Worm (Caenorhabditis elegans) whole organism, L4 larva: ENCODE data around the gene T26E4.9.

Experiments
- F44E2.7 ChIP-seq: fragments of 200-800 bp; sonication (Bioruptor generic); IDR thresholded peaks from 2 replicates; pipeline ENCODE4 v2.1.2; 2022; ENCODE audit warnings: missing genetic modification characterization, missing compliant biosample characterization
- F49E8.2 ChIP-seq: sonication (generic microtip); optimal IDR thresholded peaks from 2 replicates; lab custom pipeline; 2016; ENCODE audit warnings: missing compliant biosample characterization, mild to moderate bottlenecking, missing genetic modification characterization, borderline replicate concordance
- Y105C5A.15 ChIP-seq: fragments of 200-800 bp; sonication (Bioruptor generic); IDR thresholded peaks from 2 replicates; pipeline ENCODE4 v1.3.6; 2022; ENCODE audit warnings: missing genetic modification characterization, missing compliant biosample characterization
- Y48G9A.11 ChIP-seq: fragments of 200-800 bp; sonication (Bioruptor generic); IDR thresholded peaks from 2 replicates; pipeline ENCODE4 v1.3.6; 2022; ENCODE audit warnings: missing genetic modification reagents, missing genetic modification characterization, missing compliant biosample characterization
- ZK546.5 ChIP-seq, 2 experiments: sonication (generic microtip); optimal IDR thresholded peaks; 2 replicates each; lab custom pipeline; 2017; ENCODE audit warnings: missing biosample characterization in 2 of 2, missing genetic modification characterization in 2 of 2
- aha-1 ChIP-seq: fragments of 150-350 bp; peaks from one replicate; lab custom pipeline; 2014; ENCODE audit warnings: missing biosample characterization, missing genetic modification characterization
- ceh-20 ChIP-seq: fragments of 200-800 bp; sonication (Bioruptor generic); IDR thresholded peaks from 2 replicates; pipeline ENCODE4 v1.3.6; 2022; ENCODE audit warnings: missing genetic modification reagents, missing genetic modification characterization, missing compliant biosample characterization
- egl-27 ChIP-seq: sonication (generic microtip); optimal IDR thresholded peaks from 3 replicates; lab custom pipeline; 2017; ENCODE audit warnings: missing biosample characterization, missing genetic modification reagents, missing genetic modification characterization
- gei-8 ChIP-seq: fragments of 200-800 bp; sonication (Bioruptor generic); optimal IDR thresholded peaks from 2 replicates; lab custom pipeline; 2018; ENCODE audit warnings: mild to moderate bottlenecking, missing genetic modification characterization, missing compliant biosample characterization
- hlh-30 ChIP-seq: sonication (generic microtip); optimal IDR thresholded peaks from 2 replicates; lab custom pipeline; 2017; ENCODE audit warnings: antibody characterized with exemption, mild to moderate bottlenecking, missing genetic modification characterization, missing compliant biosample characterization; ENCODE audit not compliant: insufficient read depth
- jun-1 ChIP-seq: fragments of 150-350 bp; optimal IDR thresholded peaks from 2 replicates; lab custom pipeline; 2014; ENCODE audit warnings: missing biosample characterization, missing genetic modification reagents, missing genetic modification characterization
- lim-7 ChIP-seq: fragments of 200-800 bp; sonication (Bioruptor generic); IDR thresholded peaks from 2 replicates; pipeline ENCODE4 v1.3.6; 2022; ENCODE audit warnings: missing genetic modification characterization, missing compliant biosample characterization
- lin-15B ChIP-seq: fragments of 150-350 bp; sonication (generic microtip); optimal IDR thresholded peaks from 3 replicates; lab custom pipeline; 2014; ENCODE audit warnings: missing biosample characterization, missing genetic modification characterization
- lin-38 ChIP-seq: fragments of 200-800 bp; sonication (Bioruptor generic); IDR thresholded peaks from 2 replicates; pipeline ENCODE4 v1.3.6; 2022; ENCODE audit warnings: missing genetic modification reagents, missing genetic modification characterization, missing compliant biosample characterization
- lin-39 ChIP-seq: fragments of 150-350 bp; optimal IDR thresholded peaks from 2 replicates; lab custom pipeline; 2014; ENCODE audit warnings: missing biosample characterization, missing genetic modification reagents, missing genetic modification characterization
- madf-5 ChIP-seq, 2 experiments: fragments of 200-800 bp; sonication (Bioruptor generic); IDR thresholded peaks; 2 replicates each; pipeline ENCODE4 v1.3.6; 2022; ENCODE audit warnings: missing compliant biosample characterization in 2 of 2, missing genetic modification characterization in 2 of 2
- mdl-1 ChIP-seq, 2 experiments: fragments of 150-350 bp in 1 of 2; sonication (generic microtip) in 1 of 2; optimal IDR thresholded peaks; 2 replicates each; lab custom pipeline; 2014 to 2017; ENCODE audit warnings: missing biosample characterization in 2 of 2, missing genetic modification characterization in 2 of 2
- nhr-11 ChIP-seq: fragments of 150-350 bp; optimal IDR thresholded peaks from 2 replicates; lab custom pipeline; 2014; ENCODE audit warnings: missing biosample characterization, missing genetic modification characterization
- nhr-6 ChIP-seq: fragments of 150-350 bp; optimal IDR thresholded peaks from 2 replicates; lab custom pipeline; 2014; ENCODE audit warnings: missing biosample characterization, missing genetic modification characterization
- nhr-76 ChIP-seq: fragments of 150-350 bp; optimal IDR thresholded peaks from 2 replicates; lab custom pipeline; 2014; ENCODE audit warnings: missing biosample characterization, missing genetic modification characterization
- nhr-77 ChIP-seq: fragments of 150-350 bp; optimal IDR thresholded peaks from 2 replicates; lab custom pipeline; 2014; ENCODE audit warnings: missing biosample characterization, missing genetic modification characterization
- pha-4 ChIP-seq, 2 experiments: fragments of 150-350 bp in 1 of 2; fragments of 200-800 bp in 1 of 2; sonication (Bioruptor generic) in 1 of 2; IDR thresholded peaks in 1 of 2; optimal IDR thresholded peaks in 1 of 2; 2 replicates each; pipeline versions ENCODE4 v1.3.6 to Lab custom; 2014 to 2022; ENCODE audit warnings: missing genetic modification characterization in 2 of 2, missing genetic modification reagents in 2 of 2, missing biosample characterization in 1 of 2, missing compliant biosample characterization in 1 of 2
- rbr-2 ChIP-seq: sonication (generic microtip); optimal IDR thresholded peaks from 2 replicates; lab custom pipeline; 2016; ENCODE audit warnings: missing genotype, missing genetic modification characterization, missing compliant biosample characterization
- saeg-2 ChIP-seq: fragments of 200-800 bp; sonication (Bioruptor generic); IDR thresholded peaks from 2 replicates; pipeline ENCODE4 v1.3.6; 2022; ENCODE audit warnings: missing genetic modification reagents, missing genetic modification characterization, missing compliant biosample characterization
- skn-1 ChIP-seq: fragments of 150-350 bp; optimal IDR thresholded peaks from 2 replicates; lab custom pipeline; 2014; ENCODE audit warnings: missing biosample characterization, missing genetic modification characterization
- snpc-4 ChIP-seq: fragments of 150-350 bp; optimal IDR thresholded peaks from 2 replicates; lab custom pipeline; 2014; ENCODE audit warnings: missing biosample characterization, missing genetic modification characterization
- spr-1 ChIP-seq: sonication (generic microtip); optimal IDR thresholded peaks from 2 replicates; lab custom pipeline; 2016; ENCODE audit warnings: mild to moderate bottlenecking, missing genetic modification characterization, missing compliant biosample characterization
- spr-3 ChIP-seq: fragments of 200-800 bp; sonication (Bioruptor generic); optimal IDR thresholded peaks from 2 replicates; lab custom pipeline; 2018; ENCODE audit warnings: mild to moderate bottlenecking, missing genetic modification characterization, missing compliant biosample characterization
- unc-130 ChIP-seq: sonication (generic microtip); optimal IDR thresholded peaks from 2 replicates; lab custom pipeline; 2016; ENCODE audit warnings: missing genetic modification reagents, missing genetic modification characterization, missing compliant biosample characterization
- unc-62 ChIP-seq, 3 experiments: fragments of 150-350 bp in 1 of 3; sonication (generic microtip); optimal IDR thresholded peaks in 2 of 3; peaks in 1 of 3; 1 replicate in 1 of 3; 2 replicates in 2 of 3; lab custom pipeline; 2014 to 2017; ENCODE audit warnings: missing biosample characterization in 3 of 3, missing genetic modification characterization in 3 of 3, missing genetic modification reagents in 3 of 3, missing genotype in 1 of 3
- vab-7 ChIP-seq: fragments of 200-800 bp; sonication (Bioruptor generic); IDR thresholded peaks from 2 replicates; pipeline ENCODE4 v1.3.6; 2022; ENCODE audit warnings: missing genetic modification reagents, missing genetic modification characterization, missing compliant biosample characterization
- zag-1 ChIP-seq: fragments of 150-350 bp; optimal IDR thresholded peaks from 2 replicates; lab custom pipeline; 2014; ENCODE audit warnings: missing biosample characterization, missing genetic modification characterization
- zfp-2 ChIP-seq: sonication (generic microtip); optimal IDR thresholded peaks from 2 replicates; lab custom pipeline; 2016; ENCODE audit warnings: mild to moderate bottlenecking, missing genetic modification characterization, missing compliant biosample characterization
- zfp-3 ChIP-seq: fragments of 200-800 bp; sonication (Bioruptor generic); conservative IDR thresholded peaks from 2 replicates; pipeline ENCODE4 v1.3.6; 2022; ENCODE audit warnings: missing genetic modification reagents, missing genetic modification characterization, missing compliant biosample characterization

The T26E4.9 gene

DNA sequence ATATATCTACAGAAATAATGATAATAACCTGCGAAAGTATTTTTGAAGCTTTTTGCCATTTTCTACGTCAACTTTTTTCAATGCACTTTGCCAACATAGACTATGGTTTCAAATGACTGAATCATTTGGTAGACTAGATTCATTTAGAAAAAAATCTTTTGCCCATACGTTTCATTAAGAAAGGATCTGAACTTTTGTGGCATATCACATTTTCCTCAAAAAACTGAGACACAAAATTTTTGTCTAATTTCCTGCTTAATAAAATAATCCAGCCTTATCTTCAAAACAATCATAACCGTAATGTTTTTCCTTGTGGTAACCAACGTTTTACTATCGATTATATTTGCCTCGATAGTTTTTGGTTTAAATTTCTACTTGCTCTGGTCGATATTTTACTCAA is 23.6 kb upstream of the T26E4.9 start, which contains the start of gene srbc-51:
Gene srbc-51 (plus strand): TSS at position 301 of the 400 bp plus-strand sequence.
- TF ChIP-seq hlh-30 (tag; lab: Kevin White, UChicago) (no peak), ceh-20 (GFP tag; lab: Robert Waterston, UW) (no peak), aha-1 (tag; lab: Kevin White, UChicago) (peak; percentile 59), pha-4 (GFP tag; IDR thresholded peaks at IDR 0.05; lab: Robert Waterston, UW) (no peak), pha-4 (tag; optimal IDR thresholded peaks at IDR 0.05; lab: Kevin White, UChicago) (no peak), skn-1 (tag; lab: Kevin White, UChicago) (no peak), egl-27 (no peak), gei-8 (GFP tag; lab: Kevin White, UChicago) (no peak)

DNA sequence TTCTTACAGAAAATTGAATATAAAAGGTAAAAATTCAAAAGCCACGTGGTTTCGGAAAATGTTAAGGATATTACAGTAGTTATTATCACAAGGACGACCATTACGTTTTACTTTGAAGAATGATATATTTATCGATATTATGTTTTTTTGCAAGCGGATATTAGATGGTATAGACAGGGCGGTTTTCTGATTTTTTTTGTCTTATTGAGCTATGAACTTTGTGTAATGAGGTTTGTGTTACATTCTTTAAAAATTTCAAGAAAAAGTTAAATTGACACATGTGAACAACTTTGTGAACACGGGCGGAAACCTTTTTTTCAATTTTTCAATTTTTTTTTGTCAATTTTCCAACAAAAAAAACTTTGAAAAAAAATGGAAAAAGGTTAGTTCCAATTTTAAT is 22.3 kb upstream of the T26E4.9 start, which contains the start of gene srbc-50:
Gene srbc-50 (minus strand): TSS at position 101 of the 400 bp plus-strand sequence.
- TF ChIP-seq nhr-6 (tag; lab: Kevin White, UChicago) (no peak), zag-1 (tag; lab: Kevin White, UChicago) (no peak), mdl-1 (tag; optimal IDR thresholded peaks at IDR 0.05; lab: Kevin White, UChicago) (no peak), ZK546.5 (tag; optimal IDR thresholded peaks at IDR 0.05; lab: Kevin White, UChicago) (no peak), F44E2.7 (no peak), lim-7 (GFP tag; lab: Robert Waterston, UW) (no peak), nhr-77 (tag; lab: Kevin White, UChicago) (no peak), skn-1 (tag; lab: Kevin White, UChicago) (no peak), zfp-3 (no peak), F49E8.2 (tag; lab: Kevin White, UChicago) (no peak), spr-1 (tag; lab: Kevin White, UChicago) (no peak), nhr-76 (tag; lab: Kevin White, UChicago) (no peak), saeg-2 (no peak), lin-38 (no peak), madf-5 (GFP tag; IDR thresholded peaks at IDR 0.05; lab: Robert Waterston, UW) (no peak), gei-8 (GFP tag; lab: Kevin White, UChicago) (no peak), spr-3 (GFP tag; lab: Kevin White, UChicago) (no peak)

DNA sequence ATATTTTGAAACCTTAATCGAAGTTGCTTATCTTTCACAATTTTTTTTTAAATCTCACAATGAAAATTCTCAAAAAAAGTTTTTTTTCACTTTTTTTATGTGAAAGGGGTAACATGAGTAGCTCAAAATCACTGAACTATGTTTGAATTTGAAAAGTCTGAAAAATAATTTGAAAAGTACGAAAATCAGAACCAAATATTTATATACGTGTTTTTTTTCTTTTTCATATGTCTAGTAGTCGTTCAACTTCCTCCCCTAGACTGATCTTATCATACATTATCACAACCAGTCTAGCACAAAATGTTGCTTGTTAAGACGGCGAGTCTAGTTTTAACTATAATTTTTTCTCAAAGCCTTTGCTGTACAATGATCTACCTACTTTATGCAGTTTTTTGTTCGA is 18.9 kb upstream of the T26E4.9 start, which contains the start of gene srbc-49:
Gene srbc-49 (plus strand): TSS at position 301 of the 400 bp plus-strand sequence.
- TF ChIP-seq snpc-4 (tag; lab: Kevin White, UChicago) = no peak
- TF ChIP-seq Y105C5A.15 (GFP tag; lab: Robert Waterston, UW) = no peak
- no peak for TF ChIP-seq vab-7
- no peak for TF ChIP-seq nhr-11
- no peak for TF ChIP-seq unc-130 (GFP tag; lab: Kevin White, UChicago)
- TF ChIP-seq unc-62 (GFP tag; optimal IDR thresholded peaks at IDR 0.05 in 1 of 2; lab: Kevin White, UChicago) = no peak
- no peak for TF ChIP-seq unc-62 (tag; optimal IDR thresholded peaks at IDR 0.05; lab: Kevin White, UChicago)
- TF ChIP-seq Y48G9A.11 (GFP tag; lab: Robert Waterston, UW) = no peak
- TF ChIP-seq lin-39 = no peak
- no peak for TF ChIP-seq zfp-2 (tag; lab: Kevin White, UChicago)
- no peak for TF ChIP-seq jun-1 (tag; lab: Kevin White, UChicago)
- TF ChIP-seq lin-15B (tag; lab: Kevin White, UChicago) = no peak
- TF ChIP-seq, all 104 proteins: peak for 0

DNA sequence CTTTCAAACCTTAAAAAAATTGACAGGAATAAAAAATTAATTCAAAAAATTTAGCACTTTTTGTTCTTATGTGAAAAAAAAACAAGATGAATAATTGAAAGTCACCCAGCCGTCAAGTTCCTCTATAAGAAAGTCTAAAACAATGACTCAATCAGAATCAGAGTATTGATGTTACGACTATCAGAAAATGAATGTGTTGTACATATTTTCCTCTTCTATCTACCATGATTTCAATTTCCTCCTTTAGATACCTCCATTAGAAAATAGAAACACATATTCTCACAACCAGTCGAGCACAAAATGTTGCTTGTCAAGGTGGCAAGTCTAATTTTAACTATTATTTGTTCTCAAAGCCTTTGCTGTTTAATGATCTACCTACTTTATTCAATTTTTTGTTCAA is 17.5 kb upstream of the T26E4.9 start, which contains the start of gene srbc-48:
Gene srbc-48 (plus strand): TSS at position 301 of the 400 bp plus-strand sequence.
- TF ChIP-seq aha-1 (tag; lab: Kevin White, UChicago) (peak; percentile 36), rbr-2 (tag; lab: Kevin White, UChicago) (no peak)
